Worm (Caenorhabditis elegans) whole organism, early embryonic: ENCODE results near the gene K08B12.3.

ENCODE experiments used
- aly-1 ChIP-seq: sonication (generic microtip); optimal IDR thresholded peaks from 2 replicates; lab custom pipeline; 2016; ENCODE audit warnings: missing genetic modification characterization, missing compliant biosample characterization
- ceh-13 ChIP-seq: fragments of 200-800 bp; sonication (Bioruptor generic); optimal IDR thresholded peaks from 2 replicates; lab custom pipeline; 2018; ENCODE audit warnings: mild to moderate bottlenecking, missing genetic modification characterization, missing compliant biosample characterization
- ceh-36 ChIP-seq: sonication (generic microtip); optimal IDR thresholded peaks from 2 replicates; lab custom pipeline; 2016; ENCODE audit warnings: missing genetic modification characterization, inconsistent platforms, missing compliant biosample characterization
- hnd-1 ChIP-seq: sonication (generic microtip); optimal IDR thresholded peaks from 2 replicates; lab custom pipeline; 2016; ENCODE audit warnings: missing genetic modification characterization, missing compliant biosample characterization
- sea-1 ChIP-seq: fragments of 200-800 bp; sonication (Bioruptor generic); conservative IDR thresholded peaks from 2 replicates; pipeline ENCODE4 v1.3.6; 2022; ENCODE audit warnings: missing genetic modification characterization, missing compliant biosample characterization
- tbx-37 ChIP-seq: fragments of 200-800 bp; sonication (Bioruptor generic); conservative IDR thresholded peaks from 2 replicates; pipeline ENCODE4 v1.3.6; 2022; ENCODE audit warnings: missing genetic modification reagents, missing genetic modification characterization, missing compliant biosample characterization

K08B12.3 gene

ce11 chrV:6286343-6286742, 51.4 kb downstream of the K08B12.3 start, which contains the start of gene srn-1:
Gene srn-1, minus strand, starts transcription at chrV:6286443.
- TF ChIP-seq aly-1 (tag; lab: Kevin White, UChicago) (no peak), ceh-36 (no peak), sea-1 (no peak), hnd-1 (no peak), ceh-13 (GFP tag; lab: Kevin White, UChicago) (no peak), tbx-37 (GFP tag; lab: Robert Waterston, UW) (no peak)
